Worm (Caenorhabditis elegans) whole organism, L3 larva: ENCODE measurements around the gene D1044.7.

Source experiments
- aly-2 ChIP-seq: fragments of 150-350 bp; optimal IDR thresholded peaks from 2 replicates; lab custom pipeline; 2014; ENCODE audit warnings: missing biosample characterization, missing genetic modification characterization
- ceh-28 ChIP-seq: fragments of 150-350 bp; optimal IDR thresholded peaks from 2 replicates; lab custom pipeline; 2014; ENCODE audit warnings: missing biosample characterization, missing genetic modification reagents, missing genetic modification characterization
- ceh-82 ChIP-seq: fragments of 150-350 bp; optimal IDR thresholded peaks from 2 replicates; lab custom pipeline; 2014; ENCODE audit warnings: missing biosample characterization, missing genetic modification characterization
- elt-1 ChIP-seq: fragments of 150-350 bp; optimal IDR thresholded peaks from 2 replicates; lab custom pipeline; 2014; ENCODE audit warnings: missing biosample characterization, missing genetic modification characterization
- elt-3 ChIP-seq, 3 experiments: fragments of 150-350 bp in 1 of 3; sonication (generic microtip) in 2 of 3; optimal IDR thresholded peaks; 2 replicates in 2 of 3; 4 replicates in 1 of 3; lab custom pipeline; 2014 to 2017; ENCODE audit warnings: missing biosample characterization in 3 of 3, missing genetic modification characterization in 3 of 3
- nfya-1 ChIP-seq: sonication (generic microtip); optimal IDR thresholded peaks from 2 replicates; lab custom pipeline; 2017; ENCODE audit warnings: missing genetic modification characterization, mild to moderate bottlenecking, missing compliant biosample characterization, antibody characterized with exemption, moderate library complexity; ENCODE audit not compliant: insufficient read depth
- nhr-12 ChIP-seq: fragments of 150-350 bp; optimal IDR thresholded peaks from 2 replicates; lab custom pipeline; 2014; ENCODE audit warnings: missing biosample characterization, missing genetic modification characterization
- nhr-237 ChIP-seq: fragments of 150-350 bp; optimal IDR thresholded peaks from 2 replicates; lab custom pipeline; 2014; ENCODE audit warnings: missing biosample characterization, missing genetic modification characterization
- pha-4 ChIP-seq: fragments of 150-350 bp; optimal IDR thresholded peaks from 2 replicates; lab custom pipeline; 2014; ENCODE audit warnings: missing biosample characterization, missing genetic modification reagents, missing genetic modification characterization
- pqm-1 ChIP-seq: fragments of 150-350 bp; optimal IDR thresholded peaks from 2 replicates; lab custom pipeline; 2017; ENCODE audit warnings: missing biosample characterization, missing genetic modification characterization, inconsistent platforms
- zag-1 ChIP-seq: fragments of 150-350 bp; optimal IDR thresholded peaks from 2 replicates; lab custom pipeline; 2014; ENCODE audit warnings: missing biosample characterization, missing genetic modification characterization

DNA sequence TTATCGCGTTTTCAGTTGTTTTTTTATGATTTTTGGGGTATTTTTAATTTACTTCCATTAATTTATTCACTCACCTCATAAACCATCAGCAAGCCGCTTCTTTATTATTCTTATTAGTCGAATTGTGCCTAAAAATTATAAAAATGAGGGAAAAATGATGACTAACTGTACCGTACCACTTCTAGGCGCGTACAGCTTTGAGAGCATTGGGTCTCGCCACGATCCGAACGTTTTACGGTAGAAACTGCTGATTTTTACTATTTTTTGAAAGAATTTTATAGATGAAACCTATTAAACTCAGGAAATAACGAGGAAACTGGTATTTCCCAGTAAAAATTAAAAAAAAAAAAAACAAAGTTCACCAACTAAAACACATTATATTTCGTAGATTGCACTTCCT is 34.5 kb upstream of the D1044.7 start, which contains the start of gene D1044.6:
- TF ChIP-seq nfya-1 (no peak), pqm-1 (tag; lab: Kevin White, UChicago) (no peak), elt-3 (tag; optimal IDR thresholded peaks at IDR 0.05; lab: Kevin White, UChicago) (no peak), elt-1 (tag; lab: Kevin White, UChicago) (no peak), nhr-12 (tag; lab: Kevin White, UChicago) (no peak), ceh-82 (tag; lab: Kevin White, UChicago) (no peak), ceh-28 (no peak), aly-2 (tag; lab: Kevin White, UChicago) (no peak), nhr-237 (tag; lab: Kevin White, UChicago) (no peak), pha-4 (tag; lab: Kevin White, UChicago) (no peak), zag-1 (no peak)
